Fruit fly (Drosophila melanogaster) whole organism: ENCODE data around the gene CG17270.

Experiments used
- CG8478 ChIP-seq: fragments of >200 bp; optimal IDR thresholded peaks from 2 replicates; lab custom pipeline; 2018; ENCODE audit warnings: inconsistent platforms
- Dll ChIP-seq: fragments of >200 bp; optimal IDR thresholded peaks from 2 replicates; lab custom pipeline; 2017
- EcR ChIP-seq, 2 experiments: fragments of >200 bp; optimal IDR thresholded peaks; 2 replicates each; lab custom pipeline; 2017; ENCODE audit warnings: missing biosample characterization in 2 of 2, missing genetic modification characterization in 2 of 2, missing genetic modification reagents in 2 of 2
- pan ChIP-seq: fragments of >200 bp; optimal IDR thresholded peaks from 2 replicates; lab custom pipeline; 2017
- psq ChIP-seq: fragments of >200 bp; optimal IDR thresholded peaks from 2 replicates; lab custom pipeline; 2017
- usp ChIP-seq: fragments of >200 bp; optimal IDR thresholded peaks from 2 replicates; lab custom pipeline; 2017; ENCODE audit warnings: missing biosample characterization, missing genetic modification characterization, mixed read lengths

The CG17270 gene

DNA sequence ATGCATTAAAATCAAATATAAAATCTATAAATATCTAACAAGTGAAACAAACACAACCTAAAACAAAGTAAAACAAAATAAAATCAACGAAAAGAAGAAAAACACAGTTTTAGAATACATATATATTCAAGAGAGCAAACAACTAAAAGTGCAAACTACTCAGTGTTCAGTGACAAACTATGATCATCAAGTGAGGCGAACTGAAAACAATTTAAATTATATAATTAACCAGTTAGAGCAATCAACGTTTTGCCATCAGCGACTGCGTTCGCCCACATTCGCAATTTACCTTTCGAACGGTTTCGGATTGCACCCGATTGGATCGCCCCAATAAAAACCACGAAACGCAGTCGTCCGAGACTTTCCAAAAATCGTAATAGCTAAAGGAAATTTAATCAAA is 39.2 kb downstream of the CG17270 start:
- TF ChIP-seq Dll (lab: Kevin White, UChicago) (no peak), CG8478 (lab: Kevin White, UChicago) (no peak), usp (GFP tag; lab: Kevin White, UChicago) (no peak), EcR (GFP tag; optimal IDR thresholded peaks at IDR 0.05; lab: Kevin White, UChicago) (no peak), pan (lab: Kevin White, UChicago) (no peak), psq (no peak)

- peak; percentile 89 for TF ChIP-seq Dll (lab: Kevin White, UChicago)
- TF ChIP-seq usp (GFP tag; lab: Kevin White, UChicago), result no peak
- peak; percentile 2 for TF ChIP-seq CG8478 (lab: Kevin White, UChicago)
- TF ChIP-seq EcR (GFP tag; optimal IDR thresholded peaks at IDR 0.05; lab: Kevin White, UChicago), result peak in 1 of 2 experiments; percentile 58
- TF ChIP-seq pan (lab: Kevin White, UChicago), result no peak
- TF ChIP-seq psq, result no peak
Measured at dm6 chr3R:20778285-20778926, 40.3 kb downstream of the CG17270 start.

DNA sequence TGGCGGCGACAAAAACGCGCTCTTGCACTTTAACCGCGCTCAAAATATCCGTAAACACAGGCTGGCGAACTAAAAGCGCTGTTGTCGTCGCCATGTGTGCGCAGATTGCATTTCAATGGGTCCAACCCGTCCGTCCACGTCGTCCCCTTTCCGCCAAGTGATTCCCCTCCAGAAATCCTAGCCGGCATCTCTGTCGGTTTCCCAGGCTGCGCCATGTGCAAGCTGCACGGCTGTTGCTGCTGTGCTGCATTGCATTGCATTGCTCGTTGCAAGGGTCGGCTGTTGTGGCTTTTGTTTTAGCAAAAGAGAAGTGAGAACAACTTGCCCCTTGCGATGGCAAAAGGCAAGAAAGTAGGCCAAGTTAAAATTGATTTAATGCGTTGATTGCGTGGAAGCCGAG is 44.6 kb downstream of the CG17270 start:
- TF ChIP-seq Dll (lab: Kevin White, UChicago) (no peak), EcR (GFP tag; optimal IDR thresholded peaks at IDR 0.05; lab: Kevin White, UChicago) (no peak), CG8478 (lab: Kevin White, UChicago) (no peak), pan (lab: Kevin White, UChicago) (no peak), psq (no peak), usp (GFP tag; lab: Kevin White, UChicago) (no peak)

DNA sequence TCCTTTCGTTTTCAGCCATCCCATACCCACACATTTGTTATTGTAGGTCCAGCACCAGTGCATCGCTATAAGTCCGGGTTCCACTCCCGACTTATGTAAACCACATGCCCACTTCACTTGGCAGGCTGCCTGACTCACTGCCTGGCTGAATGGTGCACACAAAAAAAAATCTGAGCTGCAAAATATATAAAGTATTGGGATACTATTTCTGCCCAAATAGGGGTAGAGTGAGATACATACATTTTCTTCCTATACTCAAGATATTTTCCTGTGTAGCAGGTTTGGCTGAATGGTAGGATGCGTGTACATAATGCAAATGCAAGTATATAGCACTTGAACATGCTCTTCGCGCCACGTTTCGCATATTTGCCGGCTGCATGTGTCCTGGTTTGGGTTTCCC is 45.6 kb downstream of the CG17270 start:
- TF ChIP-seq pan (lab: Kevin White, UChicago), result no peak
- no peak for TF ChIP-seq CG8478 (lab: Kevin White, UChicago)
- TF ChIP-seq EcR (GFP tag; optimal IDR thresholded peaks at IDR 0.05; lab: Kevin White, UChicago), result no peak
- TF ChIP-seq usp (GFP tag; lab: Kevin White, UChicago), result no peak
- no peak for TF ChIP-seq Dll (lab: Kevin White, UChicago)

dm6 chr3R:20772543-20772942 is 46.2 kb downstream of the CG17270 start, which contains the start of gene Takl1:
TSS of gene Takl1 (minus strand) at chr3R:20772601.
- TF ChIP-seq psq (no peak), CG8478 (lab: Kevin White, UChicago) (no peak), EcR (GFP tag; optimal IDR thresholded peaks at IDR 0.05; lab: Kevin White, UChicago) (no peak), Dll (lab: Kevin White, UChicago) (no peak), usp (GFP tag; lab: Kevin White, UChicago) (no peak), pan (lab: Kevin White, UChicago) (no peak)
